Worm (Caenorhabditis elegans) whole organism, early embryonic: ENCODE data around the gene F28D1.6.

Experiments
- aly-1 ChIP-seq: sonication (generic microtip); optimal IDR thresholded peaks from 2 replicates; lab custom pipeline; 2016; ENCODE audit warnings: missing genetic modification characterization, missing compliant biosample characterization
- ama-1 ChIP-seq: fragments of 150-350 bp; optimal IDR thresholded peaks from 2 replicates; lab custom pipeline; 2014
- ceh-13 ChIP-seq: fragments of 200-800 bp; sonication (Bioruptor generic); optimal IDR thresholded peaks from 2 replicates; lab custom pipeline; 2018; ENCODE audit warnings: mild to moderate bottlenecking, missing genetic modification characterization, missing compliant biosample characterization
- ceh-36 ChIP-seq: sonication (generic microtip); optimal IDR thresholded peaks from 2 replicates; lab custom pipeline; 2016; ENCODE audit warnings: missing genetic modification characterization, inconsistent platforms, missing compliant biosample characterization
- flt-1 ChIP-seq: fragments of 200-800 bp; sonication (Bioruptor generic); IDR thresholded peaks from 2 replicates; pipeline ENCODE4 v1.3.6; 2022; ENCODE audit warnings: missing genetic modification characterization, missing compliant biosample characterization
- sea-1 ChIP-seq: fragments of 200-800 bp; sonication (Bioruptor generic); conservative IDR thresholded peaks from 2 replicates; pipeline ENCODE4 v1.3.6; 2022; ENCODE audit warnings: missing genetic modification characterization, missing compliant biosample characterization
- tbx-11 ChIP-seq: fragments of 200-800 bp; sonication (Bioruptor generic); IDR thresholded peaks from 2 replicates; pipeline ENCODE4 v1.3.6; 2022; ENCODE audit warnings: missing genetic modification characterization, missing compliant biosample characterization
- tbx-37 ChIP-seq: fragments of 200-800 bp; sonication (Bioruptor generic); conservative IDR thresholded peaks from 2 replicates; pipeline ENCODE4 v1.3.6; 2022; ENCODE audit warnings: missing genetic modification reagents, missing genetic modification characterization, missing compliant biosample characterization
- tra-4 ChIP-seq: sonication (generic microtip); optimal IDR thresholded peaks from 2 replicates; lab custom pipeline; 2017; ENCODE audit warnings: missing genetic modification characterization, missing compliant biosample characterization

DNA sequence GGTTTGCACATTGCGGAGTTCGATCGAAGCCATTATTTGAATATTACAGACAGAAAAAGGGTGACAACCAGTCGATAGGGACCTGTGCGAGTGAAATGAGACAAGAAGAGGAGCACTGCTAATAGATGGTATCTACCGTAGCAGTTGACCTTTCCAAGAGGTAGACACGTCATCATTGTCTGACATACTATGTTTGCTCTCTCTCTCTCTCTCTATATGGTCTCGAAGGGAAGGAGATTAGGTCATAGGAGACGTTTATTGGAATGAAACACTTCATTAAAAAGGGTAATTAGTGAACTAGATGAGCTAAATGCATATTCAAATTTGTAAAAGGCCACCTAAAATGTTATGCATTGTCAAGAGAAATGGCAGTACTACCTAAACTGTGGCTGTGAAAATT, 8.9 kb downstream of the F28D1.6 start, which contains the start of gene atz-1:
- TF ChIP-seq ama-1 (no peak), aly-1 (tag; lab: Kevin White, UChicago) (no peak), sea-1 (GFP tag; lab: Robert Waterston, UW) (no peak), flt-1 (no peak), tbx-37 (GFP tag; lab: Robert Waterston, UW) (no peak), ceh-36 (no peak), tra-4 (tag; lab: Kevin White, UChicago) (no peak), ceh-13 (GFP tag; lab: Kevin White, UChicago) (no peak), tbx-11 (GFP tag; lab: Robert Waterston, UW) (no peak)
